In the genomic region with DNA sequence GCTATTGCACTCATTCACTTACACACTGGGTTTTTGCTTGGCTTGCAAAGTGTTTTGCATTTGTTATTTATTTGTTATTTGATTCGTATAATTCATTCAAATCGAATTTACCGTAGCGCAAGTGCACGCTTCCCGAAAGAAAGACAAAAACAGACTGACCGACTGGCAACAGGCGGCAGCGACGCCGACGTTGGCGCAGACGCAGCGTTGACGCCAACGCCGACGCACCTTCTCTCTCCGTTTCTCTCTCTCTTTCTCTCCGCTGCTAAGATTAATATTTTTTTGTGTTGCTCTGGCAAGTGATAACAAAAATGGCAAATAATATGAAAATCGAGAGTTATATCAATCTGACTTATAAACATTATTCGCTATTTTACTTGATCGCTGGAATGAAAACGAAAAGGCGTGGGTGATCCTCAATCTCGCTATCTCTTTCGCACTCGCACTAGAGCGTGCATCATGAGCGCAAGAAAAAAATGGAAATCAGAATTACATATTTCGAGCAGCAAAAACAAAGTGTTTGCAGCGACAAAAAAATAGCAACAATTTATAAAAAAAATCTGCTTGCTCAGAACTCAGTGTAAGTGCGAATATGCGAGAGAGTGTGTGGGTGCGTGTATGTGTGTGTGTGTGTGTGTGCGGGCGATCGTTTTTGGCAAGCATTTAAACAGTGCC, we compare ENCODE assay signal across 1 fruit fly cellular context.
TF ChIP-seq lines count a peak whose summit lies in the region.

A gene (minus strand): TSS at position 161 of the 675 bp plus-strand sequence.

TF ChIP-seq in whole organism, embryonic, 481 proteins besides CTCF, POLR2A, EP300 and RAD21 (continued from another document):
- TF ChIP-seq sc (optimal IDR thresholded peaks at IDR 0.05; lab: Kevin White, UChicago) (no peak), sc (GFP tag; optimal IDR thresholded peaks at IDR 0.05; lab: Kevin White, UChicago) (no peak), CG10462 (GFP tag; optimal IDR thresholded peaks at IDR 0.05; lab: Kevin White, UChicago) (no peak), CG32532 (GFP tag; IDR thresholded peaks at IDR 0.05; lab: Robert Waterston, UW) (peak; percentile 19; the same call in 1 of the 2 replicates), CG33213 (GFP tag; optimal IDR thresholded peaks at IDR 0.05; lab: Kevin White, UChicago) (no peak), Hmr (GFP tag; optimal IDR thresholded peaks at IDR 0.05; lab: Kevin White, UChicago) (no peak), scrt (GFP tag; optimal IDR thresholded peaks at IDR 0.05; lab: Kevin White, UChicago) (no peak), CG4854 (GFP tag; optimal IDR thresholded peaks at IDR 0.05; lab: Kevin White, UChicago) (no peak), mld (GFP tag; IDR thresholded peaks at IDR 0.05; lab: Robert Waterston, UW; ENCODE audit: partially characterized antibody) (no peak), Blimp-1 (GFP tag; optimal IDR thresholded peaks at IDR 0.05; lab: Kevin White, UChicago) (peak; percentile 37), Dek (tag; optimal IDR thresholded peaks at IDR 0.05; lab: Kevin White, UChicago) (no peak), Fer1 (GFP tag; optimal IDR thresholded peaks at IDR 0.05; lab: Kevin White, UChicago) (no peak), Ada2b (GFP tag; IDR thresholded peaks at IDR 0.05; lab: Robert Waterston, UW) (no peak), CG30020 (tag; optimal IDR thresholded peaks at IDR 0.05; lab: Kevin White, UChicago) (no peak), kah (GFP tag; optimal IDR thresholded peaks at IDR 0.05; lab: Kevin White, UChicago) (peak; percentile 24), CG14441 (GFP tag; IDR thresholded peaks at IDR 0.05; lab: Robert Waterston, UW) (0 out of 2 replicates have a peak, but pooled peaks have one; percentile 17), CG30431 (GFP tag; optimal IDR thresholded peaks at IDR 0.05; lab: Kevin White, UChicago) (no peak), Tbp (GFP tag; optimal IDR thresholded peaks at IDR 0.05; lab: Kevin White, UChicago) (no peak)
